Worm (Caenorhabditis elegans): Measurements from ENCODE around the gene irld-30.

DNA sequence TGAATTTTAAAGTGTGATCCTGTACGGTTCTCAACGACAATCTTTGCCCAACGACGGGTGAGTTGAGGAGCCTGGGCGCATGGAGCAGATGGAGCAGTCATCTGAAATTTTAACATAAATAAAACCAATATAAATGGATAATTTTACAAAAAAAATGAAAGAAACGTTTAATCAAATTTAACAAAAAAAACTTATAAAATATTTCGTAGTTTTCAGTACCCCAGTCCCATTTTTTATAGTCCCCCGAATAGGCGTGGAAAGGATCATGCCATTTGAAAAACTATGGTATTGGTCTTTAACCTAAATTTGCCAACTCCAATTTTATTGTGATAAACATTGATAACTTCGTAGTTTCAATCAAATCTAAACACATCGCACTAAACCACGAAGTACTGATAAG is 16.1 kb downstream of the irld-30 start, which contains the start of gene pud-3:
- TF ChIP-seq F13C5.2 (tag; optimal IDR thresholded peaks at IDR 0.05) = no peak
- TF ChIP-seq tbx-37 (GFP tag; conservative IDR thresholded peaks at IDR 0.05) = no peak
- TF ChIP-seq hmbx-1 (tag; optimal IDR thresholded peaks at IDR 0.05) = no peak
- TF ChIP-seq B0310.2 (tag; optimal IDR thresholded peaks at IDR 0.05) = no peak
- no peak for TF ChIP-seq tra-4 (tag; optimal IDR thresholded peaks at IDR 0.05)
- no peak for TF ChIP-seq aly-1 (tag; optimal IDR thresholded peaks at IDR 0.05)
- no peak for TF ChIP-seq ama-1 (optimal IDR thresholded peaks at IDR 0.05)
- TF ChIP-seq flt-1 (GFP tag; IDR thresholded peaks at IDR 0.05) = no peak
- TF ChIP-seq hmg-4 (GFP tag; optimal IDR thresholded peaks at IDR 0.05) = no peak
- no peak for TF ChIP-seq sea-1 (GFP tag; conservative IDR thresholded peaks at IDR 0.05)
- TF ChIP-seq ets-7 (tag; optimal IDR thresholded peaks at IDR 0.05) = no peak

All from whole organism, early embryonic.